Fruit fly (Drosophila melanogaster) whole organism, embryonic: ENCODE results near the gene TotM.

Experiments used
- Atf3 ChIP-seq: fragments of 200-800 bp; sonication (Bioruptor generic); optimal IDR thresholded peaks from 3 replicates; lab custom pipeline; 2016; ENCODE audit warnings: missing biosample characterization, missing genetic modification characterization
- CG11695 ChIP-seq: fragments of 200-800 bp; sonication (Bioruptor generic); IDR thresholded peaks from 3 replicates; pipeline ENCODE4 v1.3.6; 2022; ENCODE audit warnings: missing biosample characterization, missing genetic modification characterization
- CG12219 ChIP-seq: fragments of 200-800 bp; sonication (Bioruptor generic); optimal IDR thresholded peaks from 3 replicates; lab custom pipeline; 2018; ENCODE audit warnings: missing biosample characterization, mild to moderate bottlenecking, missing genetic modification characterization
- CG1233 ChIP-seq: fragments of 200-800 bp; sonication (Bioruptor generic); optimal IDR thresholded peaks from 4 replicates; lab custom pipeline; 2018; ENCODE audit warnings: missing biosample characterization, mild to moderate bottlenecking, missing genetic modification characterization
- CG12659 ChIP-seq: fragments of 200-800 bp; sonication (Bioruptor generic); optimal IDR thresholded peaks from 3 replicates; lab custom pipeline; 2017; ENCODE audit warnings: mild to moderate bottlenecking, missing biosample characterization, missing genetic modification reagents, missing genetic modification characterization
- CG12769 ChIP-seq: fragments of 200-800 bp; sonication (Bioruptor generic); optimal IDR thresholded peaks from 2 replicates; lab custom pipeline; 2019; ENCODE audit warnings: missing biosample characterization, mild to moderate bottlenecking, missing genetic modification characterization, moderate library complexity
- CG13123 ChIP-seq: fragments of 200-800 bp; sonication (Bioruptor generic); optimal IDR thresholded peaks from 2 replicates; lab custom pipeline; 2016; ENCODE audit warnings: missing biosample characterization, missing genetic modification characterization
- CG14965 ChIP-seq: fragments of 200-800 bp; sonication (Bioruptor generic); optimal IDR thresholded peaks from 2 replicates; lab custom pipeline; 2016; ENCODE audit warnings: missing biosample characterization, missing genetic modification characterization, borderline replicate concordance
- CG15601 ChIP-seq: fragments of 200-800 bp; sonication (Bioruptor generic); optimal IDR thresholded peaks from 3 replicates; lab custom pipeline; 2019; ENCODE audit warnings: missing biosample characterization, mild to moderate bottlenecking, missing genetic modification characterization, moderate library complexity
- CG17359 ChIP-seq: fragments of 200-800 bp; sonication (Bioruptor generic); optimal IDR thresholded peaks from 3 replicates; lab custom pipeline; 2018; ENCODE audit warnings: missing biosample characterization, mild to moderate bottlenecking, missing genetic modification characterization, moderate library complexity
- CG1832 ChIP-seq: fragments of 200-800 bp; sonication (Bioruptor generic); optimal IDR thresholded peaks from 2 replicates; lab custom pipeline; 2017; ENCODE audit warnings: missing biosample characterization, mild to moderate bottlenecking, missing genetic modification characterization, inconsistent platforms
- CG2875 ChIP-seq: fragments of 200-800 bp; sonication (Bioruptor generic); optimal IDR thresholded peaks from 2 replicates; lab custom pipeline; 2017; ENCODE audit warnings: missing biosample characterization, mild to moderate bottlenecking, missing genetic modification characterization, missing genetic modification reagents
- CG2889 ChIP-seq: fragments of 200-800 bp; sonication (Bioruptor generic); IDR thresholded peaks from 3 replicates; pipeline ENCODE4 v1.3.6; 2022; ENCODE audit warnings: missing biosample characterization, missing genetic modification characterization
- CG31441 ChIP-seq: fragments of 200-800 bp; sonication (Bioruptor generic); IDR thresholded peaks from 2 replicates; pipeline ENCODE4 v1.3.6; 2022; ENCODE audit warnings: missing biosample characterization, missing genetic modification characterization
- CG34376 ChIP-seq: fragments of 200-800 bp; sonication (Bioruptor generic); optimal IDR thresholded peaks from 2 replicates; lab custom pipeline; 2018; ENCODE audit warnings: missing biosample characterization, mild to moderate bottlenecking, missing genetic modification characterization
- CG3726 ChIP-seq: fragments of 200-800 bp; sonication (Bioruptor generic); IDR thresholded peaks from 3 replicates; pipeline ENCODE4, ENCODE4 v1.3.6; 2022; ENCODE audit warnings: missing biosample characterization, missing genetic modification characterization
- CG4282 ChIP-seq: fragments of 200-800 bp; sonication (Bioruptor generic); optimal IDR thresholded peaks from 2 replicates; lab custom pipeline; 2016; ENCODE audit warnings: missing biosample characterization, missing genetic modification characterization
- CG7357 ChIP-seq: fragments of 200-800 bp; sonication (Bioruptor generic); IDR thresholded peaks from 3 replicates; pipeline ENCODE4 v1.3.6; 2022; ENCODE audit warnings: missing biosample characterization, missing genetic modification characterization
- CG7372 ChIP-seq: fragments of 200-800 bp; sonication (Bioruptor generic); IDR thresholded peaks from 2 replicates; pipeline ENCODE4 v1.3.6; 2022; ENCODE audit warnings: missing biosample characterization, missing genetic modification characterization
- CG8089 ChIP-seq: fragments of 200-800 bp; sonication (Bioruptor generic); optimal IDR thresholded peaks from 3 replicates; lab custom pipeline; 2016; ENCODE audit warnings: missing biosample characterization, missing genetic modification characterization
- CHES-1-like ChIP-seq: fragments of 200-800 bp; sonication (Bioruptor generic); optimal IDR thresholded peaks from 2 replicates; lab custom pipeline; 2016; ENCODE audit warnings: missing biosample characterization, missing genetic modification characterization
- Dref ChIP-seq: fragments of 200-800 bp; sonication (Bioruptor generic); IDR thresholded peaks from 2 replicates; pipeline ENCODE4 v1.3.6; 2022; ENCODE audit warnings: missing biosample characterization, missing genetic modification characterization
- E2f2 ChIP-seq: fragments of 200-800 bp; sonication (Bioruptor generic); IDR thresholded peaks from 2 replicates; pipeline ENCODE4 v1.3.6; 2022; ENCODE audit warnings: missing biosample characterization, missing genetic modification characterization
- Fer1 ChIP-seq: fragments of 200-800 bp; sonication (Bioruptor generic); optimal IDR thresholded peaks from 2 replicates; lab custom pipeline; 2017; ENCODE audit warnings: missing biosample characterization, mild to moderate bottlenecking, missing genetic modification characterization
- Fer2 ChIP-seq: fragments of 200-800 bp; sonication (Bioruptor generic); optimal IDR thresholded peaks from 2 replicates; lab custom pipeline; 2018; ENCODE audit warnings: missing biosample characterization, mild to moderate bottlenecking, missing genetic modification characterization, moderate library complexity
- HHEX ChIP-seq: fragments of 200-800 bp; sonication (Bioruptor generic); optimal IDR thresholded peaks from 3 replicates; lab custom pipeline; 2017; ENCODE audit warnings: missing biosample characterization, mild to moderate bottlenecking, missing genetic modification characterization, missing genetic modification reagents
- Hr39 ChIP-seq: fragments of >200 bp; optimal IDR thresholded peaks from 2 replicates; lab custom pipeline; 2017
- Lpt ChIP-seq: fragments of >200 bp; optimal IDR thresholded peaks from 2 replicates; lab custom pipeline; 2018; ENCODE audit warnings: missing biosample characterization, missing genetic modification characterization
- Oli ChIP-seq: fragments of 200-800 bp; sonication (Bioruptor generic); optimal IDR thresholded peaks from 2 replicates; lab custom pipeline; 2018; ENCODE audit warnings: missing biosample characterization, mild to moderate bottlenecking, missing genetic modification characterization, moderate library complexity
- Pdp1 ChIP-seq, 2 experiments: fragments of 200-800 bp; sonication (Bioruptor generic); optimal IDR thresholded peaks; 3 replicates each; lab custom pipeline; 2016; ENCODE audit warnings: missing biosample characterization in 2 of 2, missing genetic modification characterization in 2 of 2, mild to moderate bottlenecking in 1 of 2, moderate library complexity in 1 of 2
- Ptx1 ChIP-seq: fragments of 200-800 bp; sonication (Bioruptor generic); IDR thresholded peaks from 2 replicates; pipeline ENCODE4 v1.3.6; 2022; ENCODE audit warnings: missing biosample characterization, missing genetic modification characterization
- Usf ChIP-seq: fragments of 200-800 bp; sonication (Bioruptor generic); optimal IDR thresholded peaks from 2 replicates; lab custom pipeline; 2017; ENCODE audit warnings: missing genotype, missing biosample characterization, missing genetic modification characterization
- ara ChIP-seq: fragments of 200-800 bp; sonication (Bioruptor generic); IDR thresholded peaks from 2 replicates; pipeline ENCODE4 v1.3.6; 2022; ENCODE audit warnings: missing biosample characterization, missing genetic modification characterization
- ato ChIP-seq: fragments of 200-800 bp; sonication (Bioruptor generic); IDR thresholded peaks from 2 replicates; pipeline ENCODE4 v1.3.6; 2022; ENCODE audit warnings: missing biosample characterization, missing genetic modification characterization; ENCODE audit not compliant: partially characterized antibody
- en ChIP-seq: fragments of 200-800 bp; sonication (Bioruptor generic); optimal IDR thresholded peaks from 2 replicates; lab custom pipeline; 2016; ENCODE audit warnings: missing biosample characterization, missing genetic modification characterization
- esg ChIP-seq: fragments of 200-800 bp; sonication (Bioruptor generic); conservative IDR thresholded peaks from 2 replicates; pipeline ENCODE4 v1.3.6; 2022; ENCODE audit warnings: missing biosample characterization, missing genetic modification characterization
- gfzf ChIP-seq: fragments of 200-800 bp; sonication (Bioruptor generic); optimal IDR thresholded peaks from 2 replicates; lab custom pipeline; 2016; ENCODE audit warnings: missing biosample characterization, mild to moderate bottlenecking, missing genetic modification characterization, moderate library complexity
- gsb-n ChIP-seq: fragments of 200-800 bp; sonication (Bioruptor generic); optimal IDR thresholded peaks from 3 replicates; lab custom pipeline; 2018; ENCODE audit warnings: missing biosample characterization, mild to moderate bottlenecking, missing genetic modification characterization
- ham ChIP-seq: fragments of 200-800 bp; sonication (Bioruptor generic); IDR thresholded peaks from 2 replicates; pipeline ENCODE4 v1.3.6; 2022; ENCODE audit warnings: missing biosample characterization, missing genetic modification characterization
- hb ChIP-seq: fragments of 200-800 bp; sonication (Bioruptor generic); IDR thresholded peaks from 3 replicates; pipeline ENCODE4 v1.3.6; 2022; ENCODE audit warnings: missing biosample characterization, missing genetic modification characterization; ENCODE audit not compliant: partially characterized antibody
- ind ChIP-seq: fragments of 200-800 bp; sonication (Bioruptor generic); optimal IDR thresholded peaks from 3 replicates; lab custom pipeline; 2016; ENCODE audit warnings: missing biosample characterization, missing genetic modification characterization
- kah ChIP-seq: fragments of 200-800 bp; sonication (Bioruptor generic); optimal IDR thresholded peaks from 2 replicates; lab custom pipeline; 2018; ENCODE audit warnings: missing biosample characterization, mild to moderate bottlenecking, missing genetic modification characterization
- luna ChIP-seq: fragments of 200-800 bp; sonication (Bioruptor generic); optimal IDR thresholded peaks from 2 replicates; lab custom pipeline; 2016; ENCODE audit warnings: missing biosample characterization, missing genetic modification characterization
- oc ChIP-seq: fragments of 200-800 bp; sonication (Bioruptor generic); optimal IDR thresholded peaks from 2 replicates; lab custom pipeline; 2018; ENCODE audit warnings: missing biosample characterization, mild to moderate bottlenecking, missing genetic modification characterization, moderate library complexity
- prd ChIP-seq, 3 experiments: fragments of >200 bp in 2 of 3; fragments of 200-800 bp in 1 of 3; sonication (Bioruptor generic) in 1 of 3; optimal IDR thresholded peaks in 2 of 3; IDR thresholded peaks in 1 of 3; 2 replicates in 2 of 3; 3 replicates in 1 of 3; pipeline versions ENCODE4 v1.3.6 to Lab custom; 2017 to 2022; ENCODE audit warnings: missing biosample characterization in 1 of 3, missing genetic modification characterization in 1 of 3
- sens-2 ChIP-seq: fragments of 200-800 bp; sonication (Bioruptor generic); IDR thresholded peaks from 2 replicates; pipeline ENCODE4 v1.3.6; 2022; ENCODE audit warnings: missing biosample characterization, missing genetic modification characterization
- sr ChIP-seq: fragments of 200-800 bp; sonication (Bioruptor generic); IDR thresholded peaks from 3 replicates; pipeline ENCODE4 v1.3.6; 2022; ENCODE audit warnings: missing biosample characterization, missing genetic modification characterization
- toy ChIP-seq: fragments of 200-800 bp; sonication (Bioruptor generic); IDR thresholded peaks from 2 replicates; pipeline ENCODE4 v1.3.6; 2022; ENCODE audit warnings: missing biosample characterization, missing genetic modification characterization
- ttk ChIP-seq: fragments of 200-800 bp; sonication (Bioruptor generic); IDR thresholded peaks from 2 replicates; pipeline ENCODE4 v2.1.2; 2022; ENCODE audit warnings: missing biosample characterization, missing genetic modification characterization

TotM gene

dm6 chr2L:5303044-5303904 is 26.4 kb upstream of the TotM start (continued):
- TF ChIP-seq CHES-1-like (GFP tag; lab: Kevin White, UChicago) (no peak), Pdp1 (GFP tag; optimal IDR thresholded peaks at IDR 0.05; lab: Kevin White, UChicago) (peak in 1 of 2 experiments; percentile 64), hb (GFP tag; lab: Robert Waterston, UW) (no peak), Lpt (GFP tag; lab: Kevin White, UChicago) (no peak), sens-2 (no peak), Dref (GFP tag; lab: Robert Waterston, UW) (no peak), en (GFP tag; lab: Kevin White, UChicago) (no peak), gsb-n (no peak), CG13123 (GFP tag; lab: Kevin White, UChicago) (no peak), Ptx1 (GFP tag; lab: Robert Waterston, UW) (0 out of 2 replicates have a peak, but pooled peaks have one; percentile 14), esg (no peak), Fer1 (peak; percentile 19), oc (tag; lab: Kevin White, UChicago) (no peak), CG1233 (GFP tag; lab: Kevin White, UChicago) (no peak), CG7357 (GFP tag; lab: Robert Waterston, UW) (no peak), Fer2 (tag; lab: Kevin White, UChicago) (no peak), gfzf (no peak), luna (GFP tag; lab: Kevin White, UChicago) (no peak), CG11695 (GFP tag; lab: Robert Waterston, UW) (no peak), prd (optimal IDR thresholded peaks at IDR 0.05; lab: Kevin White, UChicago) (no peak), prd (GFP tag; IDR thresholded peaks at IDR 0.05; lab: Robert Waterston, UW) (no peak; the same call in 2 of the 3 replicates), CG34376 (GFP tag; lab: Kevin White, UChicago) (peak; percentile 1), toy (GFP tag; lab: Robert Waterston, UW) (no peak), CG2875 (GFP tag; lab: Kevin White, UChicago) (peak; percentile 54), ara (GFP tag; lab: Robert Waterston, UW) (peak; percentile 42; the same call in 1 of the 2 replicates), CG2889 (GFP tag; lab: Robert Waterston, UW) (no peak), Usf (GFP tag; lab: Kevin White, UChicago) (no peak), Atf3 (GFP tag; lab: Kevin White, UChicago) (no peak), CG12659 (GFP tag; lab: Kevin White, UChicago) (no peak), CG14965 (GFP tag; lab: Kevin White, UChicago) (no peak), ttk (GFP tag; lab: Robert Waterston, UW) (no peak), sr (GFP tag; lab: Robert Waterston, UW) (0 out of 3 replicates have a peak, but pooled peaks have one; percentile 5), CG4282 (GFP tag; lab: Kevin White, UChicago) (no peak), HHEX (GFP tag; lab: Kevin White, UChicago) (peak; percentile 35), ham (GFP tag; lab: Robert Waterston, UW) (0 out of 2 replicates have a peak, but pooled peaks have one; percentile 11), CG17359 (tag; lab: Kevin White, UChicago) (peak; percentile 25), ind (GFP tag; lab: Kevin White, UChicago) (no peak), E2f2 (GFP tag; lab: Robert Waterston, UW) (no peak), CG7372 (GFP tag; lab: Robert Waterston, UW) (peak; percentile 93), kah (GFP tag; lab: Kevin White, UChicago) (no peak), Oli (tag; lab: Kevin White, UChicago) (no peak), CG12769 (tag; lab: Kevin White, UChicago) (peak; percentile 61), CG12219 (no peak), CG1832 (no peak), CG31441 (0 out of 2 replicates have a peak, but pooled peaks have one; percentile 8), ato (GFP tag; lab: Robert Waterston, UW) (no peak), CG3726 (no peak), CG15601 (tag; lab: Kevin White, UChicago) (peak; percentile 42), CG8089 (GFP tag; lab: Kevin White, UChicago) (no peak), Hr39 (lab: Kevin White, UChicago) (no peak)
